Worm (Caenorhabditis elegans) whole organism, L4/young adult: ENCODE measurements around the gene W05E10.5.

Source experiments
- dao-5 ChIP-seq: sonication (generic microtip); optimal IDR thresholded peaks from 2 replicates; lab custom pipeline; 2016; ENCODE audit warnings: missing genotype, missing genetic modification characterization, moderate library complexity, missing compliant biosample characterization
- him-1 ChIP-seq: sonication (generic microtip); optimal IDR thresholded peaks from 2 replicates; lab custom pipeline; 2016; ENCODE audit warnings: missing genotype, missing genetic modification reagents, missing genetic modification characterization, missing compliant biosample characterization

DNA sequence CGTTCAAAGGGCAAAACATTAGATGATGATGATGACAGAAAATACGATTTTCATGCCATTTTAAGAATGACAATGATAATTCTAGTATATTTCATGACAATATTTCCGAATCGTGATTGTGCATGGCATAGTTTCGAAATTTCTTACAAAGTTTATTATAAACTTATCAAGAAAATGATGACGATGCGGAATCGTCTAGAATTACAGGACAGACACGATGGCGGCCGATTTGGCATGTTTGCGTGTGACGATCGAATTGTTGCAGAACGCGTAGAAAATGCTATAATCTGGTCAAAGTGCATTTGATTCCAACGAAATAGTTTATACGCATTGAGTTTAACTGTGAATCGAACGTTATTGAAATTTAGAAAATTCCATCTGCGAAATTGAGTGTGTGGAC is 46.2 kb downstream of the W05E10.5 start:
- TF ChIP-seq him-1 (tag; lab: Kevin White, UChicago), result no peak
- TF ChIP-seq dao-5 (tag; lab: Kevin White, UChicago), result no peak
